Worm (Caenorhabditis elegans): ENCODE results near the gene srbc-61.

DNA sequence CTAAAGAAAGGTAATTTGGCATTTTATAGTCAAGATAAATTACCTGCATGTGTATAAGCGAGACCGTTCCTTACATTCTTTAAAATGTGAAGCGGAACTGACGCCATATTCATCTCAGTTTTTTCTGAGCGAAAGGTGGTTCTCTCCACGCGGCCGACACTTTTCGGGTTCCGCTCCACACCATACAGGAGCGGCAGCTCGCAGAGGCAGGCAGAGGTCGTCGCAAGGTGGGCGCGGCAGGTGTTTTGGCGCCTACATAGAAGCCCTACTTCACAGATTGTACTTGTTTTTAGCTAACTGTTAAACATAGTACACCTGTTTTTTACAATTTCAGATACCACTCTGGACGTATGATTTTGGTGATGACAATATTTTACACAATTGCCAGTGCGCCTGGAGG is 8.7 kb upstream of the srbc-61 start:
- TF ChIP-seq K11D2.4 (GFP tag; IDR thresholded peaks at IDR 0.05) (no peak), unc-130 (GFP tag; optimal IDR thresholded peaks at IDR 0.05) (no peak), F23B12.7 (tag; optimal IDR thresholded peaks at IDR 0.05; ENCODE audit: insufficient read depth) (no peak), Y53G8AR.9 (GFP tag; conservative IDR thresholded peaks at IDR 0.05) (no peak), dox-1 (GFP tag; IDR thresholded peaks at IDR 0.05) (no peak), snpc-4 (GFP tag; optimal IDR thresholded peaks at IDR 0.05) (no peak), snpc-4 (tag; optimal IDR thresholded peaks at IDR 0.05) (peak in 1 of 4 experiments; percentile 59), nhr-90 (tag; optimal IDR thresholded peaks at IDR 0.05) (no peak), atf-7 (tag; optimal IDR thresholded peaks at IDR 0.05) (no peak), tlf-1 (GFP tag; optimal IDR thresholded peaks at IDR 0.05) (no peak), lir-1 (GFP tag; conservative IDR thresholded peaks at IDR 0.05) (no peak)
